Worm (Caenorhabditis elegans) whole organism, midembryonic: Measurements from ENCODE around the gene C05G5.7.

Source experiments
- T22C8.4 ChIP-seq: fragments of 200-800 bp; sonication (Bioruptor generic); IDR thresholded peaks from 2 replicates; pipeline ENCODE4 v1.3.6; 2022; ENCODE audit warnings: missing genetic modification characterization, missing compliant biosample characterization
- cog-1 ChIP-seq: sonication (generic microtip); optimal IDR thresholded peaks from 2 replicates; lab custom pipeline; 2016; ENCODE audit warnings: missing genetic modification characterization, missing compliant biosample characterization
- flt-1 ChIP-seq: fragments of 200-800 bp; sonication (Bioruptor generic); IDR thresholded peaks from 2 replicates; pipeline ENCODE4 v1.3.6; 2022; ENCODE audit warnings: missing genetic modification characterization, missing compliant biosample characterization
- klf-2 ChIP-seq: fragments of 200-800 bp; sonication (Bioruptor generic); conservative IDR thresholded peaks from 2 replicates; pipeline ENCODE4 v1.3.6; 2022; ENCODE audit warnings: missing genetic modification reagents, missing genetic modification characterization, missing compliant biosample characterization
- med-1 ChIP-seq: sonication (generic microtip); optimal IDR thresholded peaks from 2 replicates; lab custom pipeline; 2017; ENCODE audit warnings: missing genetic modification characterization, mild to moderate bottlenecking, missing compliant biosample characterization, antibody characterized with exemption, missing genetic modification reagents; ENCODE audit not compliant: insufficient read depth
- ref-1 ChIP-seq: fragments of 200-800 bp; sonication (Bioruptor generic); conservative IDR thresholded peaks from 2 replicates; pipeline ENCODE4 v1.3.6; 2022; ENCODE audit warnings: missing genetic modification reagents, missing genetic modification characterization, missing compliant biosample characterization
- tab-1 ChIP-seq: fragments of 200-800 bp; sonication (Bioruptor generic); IDR thresholded peaks from 2 replicates; pipeline ENCODE4 v1.3.6; 2022; ENCODE audit warnings: missing genetic modification characterization, missing compliant biosample characterization
- ztf-23 ChIP-seq: fragments of 200-800 bp; sonication (Bioruptor generic); IDR thresholded peaks from 2 replicates; pipeline ENCODE4 v1.3.6; 2022; ENCODE audit warnings: missing genetic modification reagents, missing genetic modification characterization, missing compliant biosample characterization
- ztf-29 ChIP-seq: fragments of 200-800 bp; sonication (Bioruptor generic); IDR thresholded peaks from 2 replicates; pipeline ENCODE4 v1.3.6; 2022; ENCODE audit warnings: missing genetic modification reagents, missing genetic modification characterization, missing compliant biosample characterization

DNA sequence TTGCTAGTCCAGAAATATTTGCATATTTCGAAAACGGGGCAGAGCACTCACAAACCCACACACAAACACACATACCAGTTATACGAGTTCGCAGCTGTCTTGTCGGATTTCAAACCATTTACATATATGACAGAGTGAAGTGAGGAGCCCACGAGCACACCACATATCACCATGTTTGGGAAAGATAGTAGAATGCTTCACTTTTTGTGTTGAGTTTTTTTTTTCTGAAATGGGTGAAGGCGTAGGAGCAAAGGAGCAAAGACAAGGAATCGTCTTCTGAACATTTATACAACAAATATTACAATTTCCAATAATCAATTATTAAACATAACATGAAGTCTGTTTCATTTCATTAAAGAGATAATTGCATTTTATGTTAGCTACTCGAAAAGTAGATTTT is 31.6 kb upstream of the C05G5.7 start:
- no peak for TF ChIP-seq tab-1 (GFP tag; lab: Robert Waterston, UW)
- no peak for TF ChIP-seq ztf-23 (GFP tag; lab: Robert Waterston, UW)
- no peak for TF ChIP-seq ref-1 (GFP tag; lab: Robert Waterston, UW)
- no peak for TF ChIP-seq T22C8.4 (GFP tag; lab: Robert Waterston, UW)
- TF ChIP-seq flt-1, result no peak
- TF ChIP-seq med-1 (GFP tag; lab: Kevin White, UChicago), result no peak
- TF ChIP-seq klf-2 (GFP tag; lab: Robert Waterston, UW), result no peak
- TF ChIP-seq ztf-29 (GFP tag; lab: Robert Waterston, UW), result no peak
- TF ChIP-seq cog-1 (tag; lab: Kevin White, UChicago), result no peak
